Worm (Caenorhabditis elegans) whole organism, dauer: ENCODE results near the gene C35A5.5.

Experiments
- unc-62 ChIP-seq: sonication (generic microtip); optimal IDR thresholded peaks from 2 replicates; lab custom pipeline; 2017; ENCODE audit warnings: missing biosample characterization, missing genetic modification reagents, missing genetic modification characterization

C35A5.5 gene

DNA sequence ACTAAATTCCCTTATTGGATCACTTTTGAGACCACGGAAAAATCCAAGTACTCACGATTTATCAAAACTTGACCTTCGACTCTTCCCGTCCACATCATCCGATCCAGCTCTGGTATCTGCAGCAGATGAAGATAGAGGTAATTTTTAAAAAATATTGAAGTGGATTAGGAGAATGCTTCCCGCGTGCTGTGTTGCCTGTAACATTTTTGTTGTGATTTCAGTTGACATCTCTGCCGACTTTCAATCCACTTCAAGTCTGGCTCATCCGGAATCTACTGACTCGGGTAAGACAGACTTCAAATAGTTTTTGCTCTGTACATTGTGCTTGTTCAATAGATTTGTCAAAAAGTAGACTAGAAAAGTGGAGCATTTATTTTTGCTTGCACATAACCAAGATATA is 30.2 kb upstream of the C35A5.5 start:
- no peak for TF ChIP-seq unc-62 (GFP tag; lab: Kevin White, UChicago)

DNA sequence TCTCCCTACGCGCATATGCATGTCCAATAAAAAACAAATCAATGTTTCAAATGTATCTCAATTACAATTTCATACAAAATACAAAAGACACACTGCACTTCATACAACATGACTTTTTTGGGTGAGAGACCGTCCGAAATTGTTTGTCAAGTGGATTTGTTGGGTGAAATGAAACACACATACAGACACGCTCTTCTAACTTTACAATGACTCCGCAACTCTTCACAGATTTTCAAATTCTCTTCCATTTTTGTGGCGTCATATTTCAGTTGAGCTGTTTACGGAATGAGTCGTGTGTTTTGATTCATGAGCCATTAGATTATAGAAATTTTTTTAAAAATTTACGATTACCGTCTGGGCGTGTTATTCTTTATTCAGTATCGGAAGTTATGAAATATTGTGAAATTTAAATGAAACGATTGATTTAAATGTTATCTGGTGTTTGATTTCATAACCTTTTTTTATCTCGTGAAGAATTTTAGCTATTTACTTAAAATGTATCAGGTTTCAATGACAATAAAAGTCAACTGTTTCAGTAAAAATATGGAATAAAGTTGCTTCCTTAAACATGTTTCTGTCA is 28.7 kb upstream of the C35A5.5 start:
- no peak for TF ChIP-seq unc-62 (GFP tag; lab: Kevin White, UChicago)

DNA sequence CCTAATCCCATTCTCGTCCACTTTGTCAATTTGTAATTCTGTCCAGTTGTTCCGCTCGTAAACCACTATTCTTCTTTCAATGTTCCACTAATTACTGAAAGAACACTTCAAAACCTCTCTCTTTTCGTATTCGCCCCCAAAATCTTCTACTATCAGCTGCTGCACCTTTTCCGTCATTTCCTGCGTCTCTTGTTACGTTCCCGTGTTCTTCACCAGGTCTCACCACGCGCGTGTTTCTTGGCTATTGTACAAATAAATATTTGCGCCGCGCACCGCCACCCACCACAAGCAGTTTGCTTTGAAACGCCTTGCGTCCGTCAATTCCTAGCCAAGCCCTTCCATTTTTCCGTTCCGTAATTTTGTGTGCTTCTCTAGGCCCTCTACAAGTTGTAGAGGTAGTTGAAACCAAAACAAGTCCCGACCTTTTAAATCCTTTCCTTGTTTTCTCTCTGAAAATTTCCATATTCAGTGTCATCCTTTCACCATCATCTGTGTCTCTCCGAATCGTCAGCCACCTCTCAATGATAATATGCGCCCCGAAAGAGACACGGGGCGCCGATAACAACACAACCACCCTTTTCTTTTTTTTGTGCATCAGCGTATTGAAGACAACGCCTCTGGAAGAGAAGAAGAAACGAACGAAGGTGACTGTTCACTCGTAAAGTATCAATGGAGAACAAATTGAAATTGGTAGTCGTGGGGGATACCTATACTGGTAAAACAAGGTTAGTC is 27.4 kb upstream of the C35A5.5 start, which contains the start of the genes crp-1 and Y32F6B.9:
Gene crp-1, plus strand, starts transcription at position 468 of the 732 bp plus-strand sequence.
Gene Y32F6B.9, plus strand, starts transcription at position 603 of the 732 bp plus-strand sequence.
- TF ChIP-seq unc-62 (GFP tag; lab: Kevin White, UChicago), result no peak

DNA sequence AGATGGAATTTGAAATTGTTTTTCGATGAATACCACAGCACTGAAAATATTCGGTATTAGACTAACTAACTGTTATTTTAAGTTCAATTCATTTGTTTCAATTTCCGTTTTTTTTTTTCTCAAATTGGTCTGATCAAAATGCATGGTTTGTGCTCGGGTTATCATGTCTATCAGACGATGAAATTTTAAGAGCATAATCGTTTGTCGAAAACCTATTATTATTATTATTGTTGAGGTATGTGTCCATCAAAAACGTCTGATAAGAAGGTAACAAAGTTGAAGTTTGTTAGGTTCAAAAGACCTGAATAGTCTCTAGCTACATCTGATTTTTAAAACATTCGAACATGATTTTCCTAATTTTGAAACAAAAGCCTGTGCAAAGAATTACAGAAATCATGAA is 21.7 kb upstream of the C35A5.5 start:
- TF ChIP-seq unc-62 (GFP tag; lab: Kevin White, UChicago), result no peak

DNA sequence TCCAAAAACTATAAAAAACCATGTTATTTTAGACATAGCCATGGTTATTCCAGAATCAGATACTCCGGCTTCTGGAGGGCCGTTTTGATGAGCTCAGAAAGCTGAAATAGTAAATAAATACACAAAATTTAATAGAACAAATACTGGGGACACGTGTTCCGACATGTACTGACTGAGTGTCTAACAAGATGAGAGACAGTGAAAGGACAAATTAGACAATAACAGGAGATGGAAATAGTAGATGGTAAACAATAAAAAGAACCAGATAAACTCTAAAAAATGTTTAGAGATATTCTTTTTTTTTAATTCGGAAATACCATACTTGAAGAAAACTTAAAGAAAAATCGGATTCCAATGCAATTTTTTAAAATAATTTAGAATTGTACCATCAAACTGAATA is 21.0 kb upstream of the C35A5.5 start, which contains the start of gene Y32F6B.1:
Gene Y32F6B.1, minus strand, starts transcription at position 101 of the 400 bp plus-strand sequence.
- no peak for TF ChIP-seq unc-62 (GFP tag; lab: Kevin White, UChicago)

DNA sequence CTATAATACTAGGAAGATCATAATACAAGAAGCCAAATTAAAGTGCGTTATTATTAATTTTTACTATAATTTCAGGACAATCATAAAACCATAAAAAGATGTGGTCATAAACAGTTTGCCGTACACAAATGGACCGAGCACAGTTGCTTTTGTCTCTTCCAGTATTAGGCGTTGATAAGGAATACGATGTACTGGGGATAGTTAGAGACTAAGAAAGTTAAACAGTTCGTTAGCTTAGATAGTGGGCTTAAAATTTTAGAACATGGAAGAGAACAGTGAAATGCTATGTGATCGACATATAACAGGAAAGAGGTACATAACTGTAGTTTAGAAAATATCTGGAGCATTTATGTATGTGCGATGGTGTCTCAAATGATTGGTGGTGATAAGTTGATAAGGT is 20.3 kb upstream of the C35A5.5 start:
- TF ChIP-seq unc-62 (GFP tag; lab: Kevin White, UChicago), result no peak

DNA sequence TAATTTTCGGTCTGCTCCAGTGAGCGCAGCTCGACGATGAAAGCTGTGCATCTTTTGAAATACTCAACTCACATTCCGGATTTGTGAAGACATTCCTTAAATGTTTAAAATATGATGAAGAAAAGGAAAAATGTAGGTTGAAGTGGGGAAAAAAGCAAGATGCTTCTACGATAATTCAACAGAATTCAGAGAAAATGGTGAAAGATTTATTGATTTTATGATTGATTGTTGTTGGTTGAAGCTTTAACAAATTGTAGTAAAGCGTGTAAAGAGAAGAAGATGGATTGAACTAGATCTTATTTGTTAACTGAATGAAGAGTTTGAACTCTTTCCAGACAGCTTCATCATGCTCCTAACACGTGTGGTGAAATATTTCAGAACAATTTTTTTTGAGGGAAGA is 15.7 kb upstream of the C35A5.5 start, which contains the start of gene ncx-5:
Gene ncx-5, minus strand, starts transcription at position 101 of the 400 bp plus-strand sequence.
- no peak for TF ChIP-seq unc-62 (GFP tag; lab: Kevin White, UChicago)

DNA sequence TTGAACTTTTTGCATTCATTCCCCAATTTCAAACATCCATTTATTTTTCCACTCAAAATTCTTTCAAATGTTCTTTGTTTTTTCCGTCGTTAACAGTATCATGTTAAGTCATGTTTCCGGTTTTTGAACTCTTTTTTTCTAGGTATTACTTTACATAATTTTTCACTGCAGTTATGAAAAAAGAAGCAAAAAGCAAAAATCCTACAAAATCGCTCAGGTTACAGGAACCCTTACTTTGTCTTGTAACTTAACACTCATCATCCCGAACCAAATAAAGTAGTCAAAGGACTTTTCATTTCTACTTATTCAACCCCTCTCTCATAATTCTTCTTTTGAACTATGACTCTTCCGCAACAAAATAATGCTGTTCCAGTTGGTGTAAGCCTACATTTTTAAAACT is 14.2 kb upstream of the C35A5.5 start, which contains the start of gene aqp-5:
Gene aqp-5, plus strand, starts transcription at position 301 of the 400 bp plus-strand sequence.
- no peak for TF ChIP-seq unc-62 (GFP tag; lab: Kevin White, UChicago)

DNA sequence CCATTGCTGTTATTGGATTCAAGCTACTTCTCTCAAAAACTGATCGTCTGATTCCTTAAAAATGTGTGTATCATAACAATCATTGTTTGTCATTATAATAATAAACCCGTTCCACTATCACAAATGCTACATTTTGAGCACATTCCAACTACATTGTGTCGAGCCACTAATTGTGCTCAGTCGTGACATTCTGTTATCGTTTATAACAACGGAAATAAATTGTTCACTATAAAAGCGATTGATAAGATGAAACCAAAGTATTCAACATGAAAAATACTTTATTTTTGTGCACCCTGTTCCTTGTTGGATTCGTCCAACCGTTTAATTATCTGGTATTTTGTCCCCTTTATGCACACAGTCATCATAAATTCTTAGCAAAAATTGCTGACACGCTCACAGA is 12.5 kb upstream of the C35A5.5 start, which contains the start of gene ugt-33:
Gene ugt-33, plus strand, starts transcription at position 260 of the 400 bp plus-strand sequence.
- no peak for TF ChIP-seq unc-62 (GFP tag; lab: Kevin White, UChicago)

DNA sequence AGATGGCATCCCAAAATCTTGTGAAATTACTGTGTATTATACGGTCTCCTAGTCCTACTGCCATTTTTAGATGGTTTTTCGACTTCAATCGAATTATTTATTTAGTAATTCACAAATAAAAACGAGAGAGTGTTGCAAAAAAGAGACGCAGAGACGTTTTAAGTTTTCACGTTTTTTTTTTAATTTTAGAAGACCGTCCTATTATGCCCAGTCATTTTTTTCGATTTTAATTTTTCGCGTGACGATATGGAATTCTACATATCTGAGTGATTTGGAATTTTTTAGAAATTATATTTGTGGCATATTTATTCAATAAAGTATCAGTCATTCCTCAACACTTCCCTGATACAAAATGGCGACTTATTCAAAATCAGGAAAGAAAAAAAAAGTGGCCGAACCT is 8.9 kb upstream of the C35A5.5 start, which contains the start of gene C35A5.4:
Gene C35A5.4, plus strand, starts transcription at position 301 of the 400 bp plus-strand sequence.
- TF ChIP-seq unc-62 (GFP tag; lab: Kevin White, UChicago), result no peak

DNA sequence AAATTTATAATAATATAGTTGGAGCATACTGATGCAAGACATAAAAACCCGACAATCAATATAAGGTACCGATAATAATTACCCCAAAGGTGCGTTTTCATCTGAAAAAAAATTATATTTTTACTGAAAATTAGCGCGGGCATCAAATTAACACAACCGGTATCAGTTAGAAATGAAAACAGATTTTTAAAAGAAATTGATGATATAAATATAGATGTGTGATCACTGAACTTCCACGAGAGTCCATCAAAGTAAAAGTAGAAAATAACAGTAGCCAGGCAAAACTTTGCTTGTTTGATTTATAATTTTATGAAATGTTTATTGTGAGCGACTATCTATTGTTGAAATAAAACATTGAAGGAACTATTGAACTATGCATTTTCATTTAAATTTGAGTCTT is 4.4 kb upstream of the C35A5.5 start, which contains the start of gene C35A5.3:
Gene C35A5.3, minus strand, starts transcription at position 101 of the 400 bp plus-strand sequence.
- TF ChIP-seq unc-62 (GFP tag; lab: Kevin White, UChicago), result no peak

DNA sequence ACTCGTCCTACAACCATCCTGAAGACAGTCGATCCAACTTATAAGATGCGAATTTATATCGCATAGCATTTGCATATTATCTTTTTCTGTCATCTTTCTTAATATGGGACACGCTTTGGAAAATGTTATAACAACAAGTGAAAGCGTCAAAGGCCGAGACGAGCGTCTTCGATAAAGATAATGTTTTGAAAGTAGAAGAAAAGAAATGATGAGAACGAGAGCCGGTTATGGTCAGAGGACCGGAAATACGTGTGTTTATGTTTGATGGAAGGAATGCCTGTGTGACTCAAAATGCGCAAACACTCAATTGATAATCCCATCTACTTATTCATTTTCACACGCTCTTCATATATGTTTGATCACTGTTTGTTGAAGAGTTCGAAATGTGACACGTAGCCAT is 2.6 kb upstream of the C35A5.5 start, which contains the start of gene C35A5.11:
Gene C35A5.11, minus strand, starts transcription at position 101 of the 400 bp plus-strand sequence.
- TF ChIP-seq unc-62 (GFP tag; lab: Kevin White, UChicago), result no peak

DNA sequence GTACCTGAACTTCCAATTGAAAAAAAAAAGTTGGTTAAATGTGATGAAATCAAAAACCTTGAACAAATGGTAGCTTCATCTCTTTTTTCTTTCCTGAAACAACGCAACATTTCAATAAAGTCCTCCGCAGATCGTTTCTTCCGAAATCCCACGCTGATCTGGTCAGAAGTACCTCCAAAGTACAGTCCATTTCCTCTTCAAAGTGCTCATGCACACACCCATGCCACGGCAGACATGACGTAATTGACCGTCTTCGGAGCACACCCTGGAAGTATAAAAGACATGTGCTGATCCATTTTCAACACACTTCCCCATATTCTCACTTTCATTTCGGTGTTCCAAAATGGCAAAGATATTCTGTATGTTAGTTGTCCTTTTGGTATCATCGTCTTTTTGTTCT is 1.8 kb upstream of the C35A5.5 start, which contains the start of gene C35A5.10:
Gene C35A5.10, plus strand, starts transcription at position 301 of the 400 bp plus-strand sequence.
- TF ChIP-seq unc-62 (GFP tag; lab: Kevin White, UChicago), result no peak

DNA sequence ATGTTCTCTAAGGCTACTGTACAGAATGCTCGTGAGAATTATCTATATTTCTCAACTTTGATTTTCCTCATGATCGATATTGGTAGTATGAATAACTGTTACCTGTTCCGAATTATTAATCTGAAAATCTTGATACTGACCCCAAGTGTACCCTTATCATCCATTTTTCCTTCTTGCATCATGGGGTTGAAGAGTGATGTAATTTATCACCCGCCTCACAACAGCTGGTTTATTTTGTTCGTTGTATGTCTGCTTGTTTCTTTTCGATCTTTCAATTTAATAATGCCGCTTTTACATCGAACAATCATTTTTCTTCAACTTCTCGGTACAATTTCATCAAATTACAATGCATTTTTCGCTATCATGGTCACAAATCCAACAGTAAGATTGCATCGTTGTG is 3.2 kb downstream of the C35A5.5 start, which contains the start of gene C35A5.6:
Gene C35A5.6, plus strand, starts transcription at position 283 of the 400 bp plus-strand sequence.
- no peak for TF ChIP-seq unc-62 (GFP tag; lab: Kevin White, UChicago)

DNA sequence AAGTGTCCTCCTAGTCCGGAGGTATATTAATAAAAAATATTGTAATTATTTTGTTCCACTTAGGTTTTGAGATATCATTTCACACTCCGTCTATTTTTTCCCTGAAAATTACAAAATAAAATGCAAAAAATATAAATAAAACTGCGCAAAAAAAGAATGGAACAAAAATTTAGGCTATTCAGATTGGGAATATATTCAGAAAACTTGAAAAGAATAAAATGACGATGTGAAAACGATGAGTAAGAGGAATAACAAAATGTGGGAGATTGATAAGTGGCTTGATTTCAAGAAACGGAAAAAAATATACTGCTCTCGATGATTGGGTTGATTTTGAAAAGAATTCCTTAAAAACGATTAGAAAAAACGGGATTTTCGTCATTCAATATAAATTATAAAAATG is 8.6 kb downstream of the C35A5.5 start, which contains the start of gene dmsr-8:
Gene dmsr-8, minus strand, starts transcription at position 101 of the 400 bp plus-strand sequence.
- no peak for TF ChIP-seq unc-62 (GFP tag; lab: Kevin White, UChicago)

DNA sequence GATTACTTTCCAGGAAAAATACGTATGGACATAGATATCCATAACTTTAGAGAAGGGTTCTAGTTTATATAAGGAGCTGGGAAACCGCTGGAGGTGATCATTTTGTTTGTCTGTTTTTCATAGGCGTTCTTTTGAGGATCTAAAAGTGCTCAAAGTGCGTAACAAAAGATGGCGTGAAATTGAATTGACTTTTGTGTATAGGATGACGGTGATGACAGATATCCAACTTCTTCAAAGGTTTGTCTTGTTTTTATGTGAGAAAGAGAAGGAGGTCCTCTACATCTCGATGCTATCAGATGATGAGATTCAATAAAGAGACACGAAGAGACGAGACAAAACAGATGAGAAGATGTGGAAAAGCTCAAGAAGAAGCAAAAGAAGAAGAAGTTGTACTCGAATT is 11.0 kb downstream of the C35A5.5 start:
- no peak for TF ChIP-seq unc-62 (GFP tag; lab: Kevin White, UChicago)
